Fruit fly (Drosophila melanogaster): ENCODE results near the gene CG32445.

DNA sequence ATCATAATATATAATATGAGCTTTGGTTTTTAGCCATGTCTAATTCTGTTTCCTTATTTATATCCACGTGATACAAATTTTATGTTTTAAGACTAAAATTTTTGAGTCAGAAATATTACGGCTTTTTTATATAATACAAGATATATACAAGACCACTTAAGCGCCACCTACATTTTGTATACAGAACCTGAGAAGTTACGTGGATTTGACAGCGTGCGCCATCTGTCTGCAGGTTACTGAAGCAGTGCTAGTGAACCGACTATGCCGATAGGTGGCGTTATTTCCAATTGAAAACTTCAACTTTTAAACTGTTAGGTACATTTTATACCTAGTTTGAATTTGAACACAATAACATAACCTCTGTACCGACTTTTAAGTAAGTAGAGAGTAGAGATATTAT, 13.6 kb downstream of the CG32445 start:
- TF ChIP-seq psq (optimal IDR thresholded peaks at IDR 0.05) (no peak), Myc (optimal IDR thresholded peaks at IDR 0.05) (no peak), h (optimal IDR thresholded peaks at IDR 0.05) (no peak)
